Worm (Caenorhabditis elegans): ENCODE results near the gene old-1.

The old-1 gene

ce11 chrII:9868698-9869097 is at the start of gene old-1:
Gene old-1, minus strand, starts transcription at chrII:9868747.
- no peak for TF ChIP-seq dao-5 (tag; optimal IDR thresholded peaks at IDR 0.05)
- no peak for TF ChIP-seq W03F9.2 (tag; optimal IDR thresholded peaks at IDR 0.05)
- no peak for TF ChIP-seq him-1 (tag; optimal IDR thresholded peaks at IDR 0.05)

DNA sequence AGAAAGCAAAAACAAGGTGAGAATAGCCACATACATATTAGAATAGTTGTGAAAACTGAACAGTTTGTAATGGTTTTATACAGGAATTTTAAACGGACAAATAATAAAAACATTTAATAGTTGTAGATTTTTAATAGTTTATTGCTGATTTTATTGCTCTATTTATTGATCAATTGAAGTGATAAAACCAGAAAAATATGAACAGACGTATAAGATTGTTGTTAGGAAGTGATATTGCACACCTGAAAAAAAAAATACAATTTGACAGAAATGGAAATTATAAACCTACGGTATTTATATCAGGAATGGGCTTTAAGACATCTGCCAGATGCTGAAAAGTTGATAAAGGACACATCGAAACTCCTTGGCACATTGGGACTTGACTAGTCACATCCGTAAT is 49.4 kb upstream of the old-1 start, which contains the start of gene C05C10.8:
C05C10.8 (minus strand) TSS at position 101 of the 400 bp plus-strand sequence.
- TF ChIP-seq him-1 (tag; optimal IDR thresholded peaks at IDR 0.05) (no peak), W03F9.2 (tag; optimal IDR thresholded peaks at IDR 0.05) (no peak), dao-5 (tag; optimal IDR thresholded peaks at IDR 0.05) (no peak)

DNA sequence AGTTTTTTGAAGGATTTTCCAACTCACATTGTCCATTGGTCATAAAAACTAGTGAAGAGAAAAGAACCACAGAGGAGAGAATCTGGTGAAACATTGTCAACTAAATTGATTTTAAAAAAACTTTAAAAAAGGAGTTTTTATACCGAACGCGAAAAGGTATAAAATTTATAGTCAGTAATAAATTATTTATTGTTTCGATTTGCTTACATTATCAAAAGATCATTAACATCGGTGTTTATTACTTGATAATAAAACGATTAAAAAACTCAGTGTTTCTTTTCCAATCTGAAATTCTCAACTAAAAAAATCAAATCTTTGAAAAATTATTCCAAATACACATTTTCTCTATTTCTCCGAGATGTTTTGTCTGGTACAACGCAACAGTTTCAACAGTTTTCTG is 47.6 kb upstream of the old-1 start, which contains the start of gene F26C11.4:
F26C11.4 (minus strand) TSS at position 101 of the 400 bp plus-strand sequence.
- TF ChIP-seq him-1 (tag; optimal IDR thresholded peaks at IDR 0.05) (no peak), dao-5 (tag; optimal IDR thresholded peaks at IDR 0.05) (no peak), W03F9.2 (tag; optimal IDR thresholded peaks at IDR 0.05) (no peak)

DNA sequence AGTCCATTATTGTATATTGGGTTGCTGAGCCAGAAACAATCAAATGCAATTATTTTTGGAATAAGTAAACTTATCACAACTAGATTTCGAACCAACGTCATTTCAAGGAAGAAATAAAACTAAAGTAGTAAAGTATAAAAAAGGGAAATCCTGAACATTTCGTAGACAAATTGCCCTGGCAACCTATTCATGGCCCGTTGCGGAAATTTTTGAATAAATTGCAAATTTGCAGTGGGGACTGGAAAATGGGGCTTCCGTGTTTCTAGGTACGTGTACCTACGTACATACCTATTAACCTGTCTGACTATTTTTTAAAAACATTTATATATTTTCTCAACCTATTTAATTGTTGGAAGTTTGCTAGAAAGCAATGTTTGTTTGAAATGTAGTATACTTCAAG is 46.5 kb upstream of the old-1 start, which contains the start of gene F26C11.3:
F26C11.3 (minus strand) TSS at position 101 of the 400 bp plus-strand sequence.
- TF ChIP-seq him-1 (tag; optimal IDR thresholded peaks at IDR 0.05) (no peak), dao-5 (tag; optimal IDR thresholded peaks at IDR 0.05) (no peak), W03F9.2 (tag; optimal IDR thresholded peaks at IDR 0.05) (no peak)

DNA sequence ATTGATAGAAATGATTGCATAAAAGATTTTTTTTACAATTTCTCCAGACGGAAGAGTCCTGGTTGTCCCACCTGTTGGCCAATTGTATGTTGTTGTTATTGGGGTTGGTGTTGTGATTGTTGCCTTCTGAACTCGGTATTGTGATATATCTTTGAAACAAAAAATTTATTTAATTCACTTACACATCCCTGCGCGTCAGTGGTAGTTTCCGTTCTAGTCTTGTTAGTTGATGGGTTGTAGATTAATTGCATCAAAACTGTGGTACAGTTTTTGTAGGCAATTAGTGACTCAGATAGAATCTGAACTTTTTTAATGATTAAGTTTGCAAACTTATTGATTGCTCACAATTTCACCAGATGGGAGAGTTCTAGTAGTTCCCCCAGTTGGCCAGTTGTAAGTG is 35.9 kb upstream of the old-1 start:
- TF ChIP-seq him-1 (tag; optimal IDR thresholded peaks at IDR 0.05), result no peak
- TF ChIP-seq dao-5 (tag; optimal IDR thresholded peaks at IDR 0.05), result no peak
- TF ChIP-seq W03F9.2 (tag; optimal IDR thresholded peaks at IDR 0.05), result no peak

DNA sequence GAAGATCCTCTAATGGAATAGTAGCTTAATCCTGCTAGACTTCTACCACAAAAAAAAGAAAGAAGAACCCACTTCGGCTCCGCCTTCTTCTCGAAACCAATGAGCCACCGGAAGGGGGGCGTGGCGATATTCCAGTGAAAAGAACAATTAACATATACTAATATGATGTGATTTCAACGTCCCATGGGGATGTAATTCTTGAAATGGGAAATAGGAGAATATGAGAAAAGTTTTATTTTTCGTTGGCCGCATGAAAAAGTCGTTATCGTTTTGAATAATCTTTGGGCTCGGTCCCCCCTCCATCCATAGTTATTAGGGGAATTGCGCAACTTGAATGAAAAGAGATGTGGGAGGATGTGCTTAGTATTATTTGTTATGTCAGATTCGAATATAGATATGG is 31.7 kb upstream of the old-1 start, which contains the start of gene unc-4:
unc-4 (minus strand) TSS at position 101 of the 400 bp plus-strand sequence.
- TF ChIP-seq him-1 (tag; optimal IDR thresholded peaks at IDR 0.05), result no peak
- no peak for TF ChIP-seq W03F9.2 (tag; optimal IDR thresholded peaks at IDR 0.05)
- no peak for TF ChIP-seq dao-5 (tag; optimal IDR thresholded peaks at IDR 0.05)

ce11 chrII:9898744-9899143 is 30.2 kb upstream of the old-1 start:
- TF ChIP-seq dao-5 (tag; optimal IDR thresholded peaks at IDR 0.05) (no peak), W03F9.2 (tag; optimal IDR thresholded peaks at IDR 0.05) (no peak), him-1 (tag; optimal IDR thresholded peaks at IDR 0.05) (no peak)

DNA sequence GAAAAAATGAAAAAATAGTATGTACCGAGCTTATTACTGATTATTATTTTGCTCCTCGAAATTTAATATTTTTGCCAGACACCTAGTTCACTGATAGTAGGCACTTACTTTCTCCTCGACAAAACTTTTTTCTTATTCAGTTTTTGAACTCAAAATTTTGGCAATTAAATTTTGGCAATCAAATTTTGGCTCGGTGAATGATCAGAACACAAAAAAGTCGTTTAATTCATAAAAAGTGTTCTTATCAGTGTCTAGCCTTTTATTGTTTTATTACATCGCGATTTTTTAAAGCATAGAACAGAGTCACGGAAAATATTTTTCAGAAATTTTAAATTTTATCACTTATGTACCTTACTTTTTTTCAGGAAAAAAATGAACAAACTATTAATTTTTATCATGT is 26.6 kb upstream of the old-1 start:
- no peak for TF ChIP-seq him-1 (tag; optimal IDR thresholded peaks at IDR 0.05)
- TF ChIP-seq dao-5 (tag; optimal IDR thresholded peaks at IDR 0.05), result no peak
- TF ChIP-seq W03F9.2 (tag; optimal IDR thresholded peaks at IDR 0.05), result no peak

DNA sequence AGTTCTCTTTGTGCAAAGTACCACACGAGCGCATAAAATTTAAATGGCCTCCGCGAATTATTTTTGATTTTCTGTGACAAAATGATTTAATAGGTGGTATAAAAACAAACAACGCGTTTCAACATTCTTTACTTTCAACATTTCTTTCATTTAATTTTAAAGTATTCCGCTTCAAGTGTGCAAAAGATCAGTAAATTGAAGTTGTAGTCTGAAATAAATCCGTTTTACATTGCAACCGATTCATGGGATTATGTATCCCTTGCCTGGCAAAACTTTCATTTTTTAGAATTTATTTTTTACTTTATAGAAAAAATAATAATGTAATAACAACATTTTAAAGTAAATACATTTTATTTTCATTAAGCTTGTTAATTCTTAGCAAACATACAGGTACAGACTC is 25.9 kb upstream of the old-1 start, which contains the start of gene F26C11.1:
F26C11.1 (plus strand) TSS at position 301 of the 400 bp plus-strand sequence.
- TF ChIP-seq him-1 (tag; optimal IDR thresholded peaks at IDR 0.05) (no peak), W03F9.2 (tag; optimal IDR thresholded peaks at IDR 0.05) (no peak), dao-5 (tag; optimal IDR thresholded peaks at IDR 0.05) (no peak)

DNA sequence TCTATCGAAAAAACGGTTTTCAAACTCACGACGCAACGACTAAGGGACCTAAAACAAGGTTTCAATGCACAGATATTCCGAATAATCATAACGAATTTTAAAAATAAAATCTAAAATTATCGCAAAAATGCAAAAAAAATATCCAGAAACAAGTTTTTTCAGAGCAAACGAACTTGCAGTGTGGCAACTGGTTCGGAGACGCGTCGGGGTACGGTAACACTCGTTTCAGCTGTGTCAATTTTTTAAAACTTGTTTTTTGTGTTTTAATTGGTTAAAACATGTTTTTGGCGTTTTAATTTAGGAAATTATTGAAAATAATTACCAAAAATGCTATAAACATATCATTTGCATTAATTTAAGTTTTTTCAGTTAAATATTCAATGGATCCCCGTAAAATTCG is 23.9 kb upstream of the old-1 start, which contains the start of gene C08H9.16:
C08H9.16 (plus strand) TSS at position 370 of the 400 bp plus-strand sequence.
- TF ChIP-seq him-1 (tag; optimal IDR thresholded peaks at IDR 0.05) (no peak), dao-5 (tag; optimal IDR thresholded peaks at IDR 0.05) (no peak), W03F9.2 (tag; optimal IDR thresholded peaks at IDR 0.05) (peak; percentile 74)

ce11 chrII:9891823-9892222 is 23.3 kb upstream of the old-1 start:
- TF ChIP-seq W03F9.2 (tag; optimal IDR thresholded peaks at IDR 0.05), result no peak
- TF ChIP-seq dao-5 (tag; optimal IDR thresholded peaks at IDR 0.05), result no peak
- TF ChIP-seq him-1 (tag; optimal IDR thresholded peaks at IDR 0.05), result no peak

- TF ChIP-seq him-1 (tag; optimal IDR thresholded peaks at IDR 0.05), result no peak
- TF ChIP-seq dao-5 (tag; optimal IDR thresholded peaks at IDR 0.05), result no peak
- TF ChIP-seq W03F9.2 (tag; optimal IDR thresholded peaks at IDR 0.05), result no peak
Measured at ce11 chrII:9891031-9891689, 22.6 kb upstream of the old-1 start, which contains the start of gene vgln-1. Gene vgln-1, minus strand, starts transcription at chrII:9891081.

DNA sequence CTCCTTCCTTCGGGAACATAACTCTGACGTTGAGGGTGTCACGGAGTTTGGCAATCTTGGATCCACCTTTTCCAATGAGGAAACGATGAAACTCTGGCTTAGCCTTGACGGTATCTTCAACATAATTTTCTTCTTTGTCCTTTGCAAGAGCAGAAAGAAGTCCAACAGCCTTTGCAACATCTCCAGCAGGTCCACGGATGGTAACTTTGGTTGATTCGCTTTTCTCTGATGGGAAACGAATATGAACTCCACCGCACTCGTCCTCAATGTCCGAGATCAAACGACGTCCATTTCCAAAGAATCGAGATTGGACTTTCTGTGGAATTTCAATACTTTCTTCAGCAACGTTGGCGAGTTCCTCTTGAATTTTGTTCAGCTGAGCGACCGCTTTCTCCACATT is 20.0 kb upstream of the old-1 start:
- TF ChIP-seq him-1 (tag; optimal IDR thresholded peaks at IDR 0.05) (no peak), dao-5 (tag; optimal IDR thresholded peaks at IDR 0.05) (no peak)

DNA sequence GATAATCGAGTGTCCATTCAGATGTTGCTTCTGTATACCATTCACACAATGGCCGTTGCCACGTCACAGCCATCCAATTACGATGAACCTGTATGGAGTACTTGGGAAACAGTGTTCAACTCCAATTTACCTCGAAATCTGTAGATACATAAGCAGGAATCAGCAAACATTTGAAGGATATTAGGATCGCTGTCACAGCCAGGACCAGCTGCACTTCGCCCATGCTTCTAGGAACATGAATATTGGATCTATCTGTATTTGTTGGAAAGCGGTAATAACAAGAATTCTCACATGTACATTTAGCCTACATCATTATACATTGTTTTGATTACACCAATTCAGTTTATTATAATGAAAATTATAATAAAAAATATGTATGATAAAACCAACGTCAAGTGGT is 17.7 kb upstream of the old-1 start, which contains the start of gene algn-8:
algn-8 (minus strand) TSS at position 227 of the 400 bp plus-strand sequence.
- TF ChIP-seq W03F9.2 (tag; optimal IDR thresholded peaks at IDR 0.05), result no peak
- no peak for TF ChIP-seq him-1 (tag; optimal IDR thresholded peaks at IDR 0.05)
- no peak for TF ChIP-seq dao-5 (tag; optimal IDR thresholded peaks at IDR 0.05)

Measured in whole organism, L4/young adult.